Fruit fly (Drosophila melanogaster) whole organism, wandering third instar larva: ENCODE results near the gene Polr1B.

ENCODE experiments used
- Abd-B ChIP-seq: fragments of >200 bp; optimal IDR thresholded peaks from 2 replicates; lab custom pipeline; 2017; ENCODE audit warnings: missing biosample characterization, missing genetic modification characterization
- CG32264 ChIP-seq: fragments of 200-800 bp; sonication (Bioruptor generic); optimal IDR thresholded peaks from 2 replicates; lab custom pipeline; 2016; ENCODE audit warnings: missing biosample characterization, missing genetic modification characterization
- CG9705 ChIP-seq: fragments of 200-800 bp; sonication (Bioruptor generic); optimal IDR thresholded peaks from 2 replicates; lab custom pipeline; 2018; ENCODE audit warnings: missing biosample characterization, mild to moderate bottlenecking, missing genetic modification characterization
- CrebA ChIP-seq: fragments of 200-800 bp; sonication (Bioruptor generic); optimal IDR thresholded peaks from 2 replicates; lab custom pipeline; 2016; ENCODE audit warnings: missing biosample characterization, mild to moderate bottlenecking, missing genetic modification characterization, borderline replicate concordance
- Dfd ChIP-seq: fragments of >200 bp; optimal IDR thresholded peaks from 2 replicates; lab custom pipeline; 2017; ENCODE audit warnings: missing biosample characterization, missing genetic modification characterization
- Dif ChIP-seq: fragments of 200-275, 200-300 bp; sonication (Bioruptor generic); optimal IDR thresholded peaks from 2 replicates; lab custom pipeline; 2018; ENCODE audit warnings: missing biosample characterization, missing genetic modification characterization; ENCODE audit not compliant: partially characterized antibody
- GATAd ChIP-seq: sonication (Bioruptor generic); optimal IDR thresholded peaks from 2 replicates; lab custom pipeline; 2016; ENCODE audit warnings: missing biosample characterization, missing genetic modification characterization
- HLH106 ChIP-seq: fragments of 200-800 bp; optimal IDR thresholded peaks from 3 replicates; lab custom pipeline; 2019; ENCODE audit warnings: missing biosample characterization, mild to moderate bottlenecking, missing genetic modification characterization, moderate library complexity
- Hnf4 ChIP-seq: fragments of 200-800 bp; sonication (Bioruptor generic); optimal IDR thresholded peaks from 2 replicates; lab custom pipeline; 2016; ENCODE audit warnings: missing biosample characterization, mild to moderate bottlenecking, missing genetic modification characterization
- Hr78 ChIP-seq: fragments of >200 bp; optimal IDR thresholded peaks from 2 replicates; lab custom pipeline; 2017; ENCODE audit warnings: missing biosample characterization, missing genetic modification characterization
- Hr83 ChIP-seq: fragments of 200-300 bp; sonication (Bioruptor generic); optimal IDR thresholded peaks from 2 replicates; lab custom pipeline; 2016; ENCODE audit warnings: missing biosample characterization, mild to moderate bottlenecking, missing genetic modification characterization, moderate library complexity; ENCODE audit not compliant: poor library complexity, severe bottlenecking
- Jra ChIP-seq: sonication (Bioruptor generic); optimal IDR thresholded peaks from 2 replicates; lab custom pipeline; 2016; ENCODE audit warnings: missing biosample characterization, missing genetic modification characterization
- Mio ChIP-seq: sonication (Bioruptor generic); optimal IDR thresholded peaks from 2 replicates; lab custom pipeline; 2016; ENCODE audit warnings: missing biosample characterization, missing genetic modification characterization
- Myc ChIP-seq: fragments of >200 bp; optimal IDR thresholded peaks from 2 replicates; lab custom pipeline; 2017
- N ChIP-seq: fragments of >200 bp; optimal IDR thresholded peaks from 2 replicates; lab custom pipeline; 2018; ENCODE audit warnings: missing biosample characterization, missing external identifiers, missing genetic modification characterization
- OdsH ChIP-seq: fragments of 200-800 bp; sonication (Bioruptor generic); optimal IDR thresholded peaks from 2 replicates; lab custom pipeline; 2016; ENCODE audit warnings: missing biosample characterization, mild to moderate bottlenecking, missing genetic modification characterization
- Rel ChIP-seq, 2 experiments: fragments of 200-800 bp; sonication (Bioruptor generic) in 1 of 2; optimal IDR thresholded peaks; 2 replicates in 1 of 2; 3 replicates in 1 of 2; lab custom pipeline; 2016 to 2019; ENCODE audit warnings: mild to moderate bottlenecking in 2 of 2, missing biosample characterization in 2 of 2, missing genetic modification characterization in 2 of 2, moderate library complexity in 1 of 2
- Sp1 ChIP-seq: fragments of 200-800 bp; sonication (Bioruptor generic); optimal IDR thresholded peaks from 3 replicates; lab custom pipeline; 2019; ENCODE audit warnings: missing biosample characterization, mild to moderate bottlenecking, missing genetic modification characterization, moderate library complexity
- Vsx2 ChIP-seq: fragments of 200-300, 225-300 bp; sonication (Bioruptor generic); optimal IDR thresholded peaks from 2 replicates; lab custom pipeline; 2018; ENCODE audit warnings: missing biosample characterization, missing genetic modification characterization; ENCODE audit not compliant: partially characterized antibody
- br ChIP-seq: fragments of 200-800 bp; sonication (Bioruptor generic); optimal IDR thresholded peaks from 2 replicates; lab custom pipeline; 2016; ENCODE audit warnings: missing biosample characterization, missing genetic modification characterization
- brk ChIP-seq: fragments of 200-800 bp; sonication (Bioruptor generic); optimal IDR thresholded peaks from 2 replicates; lab custom pipeline; 2016; ENCODE audit warnings: missing biosample characterization, mild to moderate bottlenecking, missing genetic modification characterization
- dl ChIP-seq, 2 experiments: fragments of 175-275, 200-275 bp in 1 of 2; fragments of 200-275 bp in 1 of 2; sonication (Bioruptor generic); optimal IDR thresholded peaks; lab custom pipeline; 2018; ENCODE audit warnings: mild to moderate bottlenecking in 2 of 2, missing biosample characterization in 2 of 2, missing genetic modification characterization in 2 of 2, moderate library complexity in 2 of 2; ENCODE audit not compliant: partially characterized antibody in 2 of 2, insufficient read depth in 1 of 2
- dmrt93B ChIP-seq: fragments of 200-800 bp; sonication (Bioruptor generic); optimal IDR thresholded peaks from 2 replicates; lab custom pipeline; 2018; ENCODE audit warnings: missing biosample characterization, mild to moderate bottlenecking, missing genetic modification characterization
- dsf ChIP-seq: sonication (Bioruptor generic); optimal IDR thresholded peaks from 2 replicates; lab custom pipeline; 2016; ENCODE audit warnings: missing biosample characterization, missing genetic modification characterization, borderline replicate concordance
- ey ChIP-seq: fragments of 200-800 bp; sonication (Bioruptor generic); optimal IDR thresholded peaks from 2 replicates; lab custom pipeline; 2016; ENCODE audit warnings: missing biosample characterization, missing genetic modification characterization
- foxo ChIP-seq, 2 experiments: fragments of 200-800 bp; sonication (Bioruptor generic); optimal IDR thresholded peaks; 2 replicates in 1 of 2; 3 replicates in 1 of 2; lab custom pipeline; 2016 to 2017; ENCODE audit warnings: missing biosample characterization in 2 of 2, missing genetic modification characterization in 2 of 2
- fru ChIP-seq: fragments of 200-800 bp; sonication (Bioruptor generic); optimal IDR thresholded peaks from 3 replicates; lab custom pipeline; 2016; ENCODE audit warnings: missing biosample characterization, mild to moderate bottlenecking, missing genetic modification characterization
- h ChIP-seq: fragments of 200-800 bp; sonication (Bioruptor generic); optimal IDR thresholded peaks from 3 replicates; lab custom pipeline; 2016; ENCODE audit warnings: missing biosample characterization, mild to moderate bottlenecking, missing genetic modification characterization
- jim ChIP-seq: fragments of 175-275, 200-325 bp; sonication (Bioruptor generic); optimal IDR thresholded peaks from 2 replicates; lab custom pipeline; 2016; ENCODE audit warnings: missing biosample characterization, mild to moderate bottlenecking, missing genetic modification characterization
- lola ChIP-seq: fragments of >200 bp; optimal IDR thresholded peaks from 2 replicates; lab custom pipeline; 2017; ENCODE audit warnings: missing biosample characterization, missing genetic modification characterization
- pan ChIP-seq: fragments of >200 bp; optimal IDR thresholded peaks from 2 replicates; lab custom pipeline; 2017
- psq ChIP-seq: fragments of 200-800 bp; sonication (Bioruptor generic); optimal IDR thresholded peaks from 3 replicates; lab custom pipeline; 2017; ENCODE audit warnings: missing biosample characterization, mild to moderate bottlenecking, missing genetic modification characterization, moderate library complexity
- rgr ChIP-seq: fragments of 200-800 bp; sonication (Bioruptor generic); optimal IDR thresholded peaks from 3 replicates; lab custom pipeline; 2016; ENCODE audit warnings: missing biosample characterization, mild to moderate bottlenecking, missing genetic modification characterization
- sage ChIP-seq: fragments of 200-800 bp; sonication (Bioruptor generic); optimal IDR thresholded peaks from 2 replicates; lab custom pipeline; 2016; ENCODE audit warnings: missing biosample characterization, mild to moderate bottlenecking, missing genetic modification characterization
- sv ChIP-seq: fragments of 200-800 bp; sonication (Bioruptor generic); optimal IDR thresholded peaks from 3 replicates; lab custom pipeline; 2016; ENCODE audit warnings: missing biosample characterization, missing genetic modification characterization
- tai ChIP-seq: sonication (Bioruptor generic); optimal IDR thresholded peaks from 2 replicates; lab custom pipeline; 2016; ENCODE audit warnings: missing biosample characterization, missing genetic modification characterization
- usp ChIP-seq: fragments of >200 bp; optimal IDR thresholded peaks from 2 replicates; lab custom pipeline; 2017; ENCODE audit warnings: missing biosample characterization, missing genetic modification characterization
- woc ChIP-seq: sonication (Bioruptor generic); optimal IDR thresholded peaks from 2 replicates; lab custom pipeline; 2016; ENCODE audit warnings: missing biosample characterization, mild to moderate bottlenecking, missing genetic modification characterization

Gene Polr1B

dm6 chr2L:430820-431628, 26.9 kb downstream of the Polr1B start, which contains the start of gene ex:
Gene ex (plus strand): TSS chr2L:431227.
- TF ChIP-seq h (GFP tag; lab: Kevin White, UChicago): no peak
- TF ChIP-seq GATAd (GFP tag; lab: Kevin White, UChicago): no peak
- no peak for TF ChIP-seq dsf
- TF ChIP-seq psq (GFP tag; lab: Kevin White, UChicago): peak; percentile 40
- no peak for TF ChIP-seq CG32264
- no peak for TF ChIP-seq Hr78 (GFP tag; lab: Kevin White, UChicago)
- no peak for TF ChIP-seq usp (GFP tag; lab: Kevin White, UChicago)
- TF ChIP-seq sage (GFP tag; lab: Kevin White, UChicago): peak; percentile 36
- peak; percentile 12 for TF ChIP-seq OdsH (GFP tag; lab: Kevin White, UChicago)
- peak; percentile 2 for TF ChIP-seq Hnf4 (GFP tag; lab: Kevin White, UChicago)
- TF ChIP-seq Hr83: peak; percentile 15
- no peak for TF ChIP-seq Abd-B (GFP tag; lab: Kevin White, UChicago)
- TF ChIP-seq lola (GFP tag; lab: Kevin White, UChicago): no peak
- TF ChIP-seq dmrt93B (GFP tag; lab: Kevin White, UChicago): no peak
- TF ChIP-seq Jra (GFP tag; lab: Kevin White, UChicago): no peak
- no peak for TF ChIP-seq Rel (GFP tag; optimal IDR thresholded peaks at IDR 0.05; lab: Kevin White, UChicago)
- TF ChIP-seq Rel (tag; optimal IDR thresholded peaks at IDR 0.05; lab: Kevin White, UChicago): peak; percentile 25
- TF ChIP-seq tai (GFP tag; lab: Kevin White, UChicago): no peak
- no peak for TF ChIP-seq N (GFP tag; lab: Kevin White, UChicago)
- TF ChIP-seq sv (GFP tag; lab: Kevin White, UChicago): no peak
- TF ChIP-seq Vsx2 (GFP tag; lab: Kevin White, UChicago): no peak
- no peak for TF ChIP-seq pan (lab: Kevin White, UChicago)
- no peak for TF ChIP-seq CG9705
- no peak for TF ChIP-seq dl (GFP tag; optimal IDR thresholded peaks at IDR 0.05; lab: Kevin White, UChicago; ENCODE audit: insufficient read depth in 1 of 2, partially characterized antibody in 2 of 2)
- no peak for TF ChIP-seq jim (GFP tag; lab: Kevin White, UChicago)
- no peak for TF ChIP-seq woc (GFP tag; lab: Kevin White, UChicago)
- TF ChIP-seq br: no peak
- peak; percentile 13 for TF ChIP-seq brk (GFP tag; lab: Kevin White, UChicago)
- TF ChIP-seq Sp1: peak; percentile 16
- no peak for TF ChIP-seq Myc (lab: Kevin White, UChicago)
- no peak for TF ChIP-seq HLH106 (tag; lab: Kevin White, UChicago)
- no peak for TF ChIP-seq ey
- TF ChIP-seq foxo (GFP tag; optimal IDR thresholded peaks at IDR 0.05; lab: Kevin White, UChicago): peak in 1 of 2 experiments; percentile 53
- no peak for TF ChIP-seq fru (GFP tag; lab: Kevin White, UChicago)
- TF ChIP-seq rgr (GFP tag; lab: Kevin White, UChicago): peak; percentile 8
- no peak for TF ChIP-seq Dfd (GFP tag; lab: Kevin White, UChicago)
- no peak for TF ChIP-seq Mio (GFP tag; lab: Kevin White, UChicago)
- TF ChIP-seq CrebA: peak; percentile 88
- TF ChIP-seq, all 38 proteins: peak for 11

dm6 chr2L:431629-431984, 27.5 kb downstream of the Polr1B start:
- TF ChIP-seq lola (GFP tag; lab: Kevin White, UChicago) (no peak), Dif (GFP tag; lab: Kevin White, UChicago) (peak; percentile 29), dl (GFP tag; optimal IDR thresholded peaks at IDR 0.05; lab: Kevin White, UChicago; ENCODE audit: insufficient read depth in 1 of 2, partially characterized antibody in 2 of 2) (peak in 1 of 2 experiments; percentile 19)
